Worm (Caenorhabditis elegans): ENCODE measurements around the gene F25E5.5.

ce11 chrV:7436911-7437310 is 10.2 kb upstream of the F25E5.5 start:
- TF ChIP-seq alr-1 (tag; optimal IDR thresholded peaks at IDR 0.05) = no peak
- no peak for TF ChIP-seq lin-13 (GFP tag; optimal IDR thresholded peaks at IDR 0.05)
- TF ChIP-seq ceh-82 (tag; optimal IDR thresholded peaks at IDR 0.05) = no peak

Data from whole organism, L2 larva.